Worm (Caenorhabditis elegans) whole organism, late embryonic: ENCODE measurements around the gene F41C3.2.

Experiments
- ama-1 ChIP-seq: fragments of 150-350 bp; optimal IDR thresholded peaks from 2 replicates; lab custom pipeline; 2014
- ceh-19 ChIP-seq: fragments of 200-800 bp; sonication (Bioruptor generic); optimal IDR thresholded peaks from 2 replicates; lab custom pipeline; 2018; ENCODE audit warnings: mild to moderate bottlenecking, missing genetic modification characterization, missing compliant biosample characterization
- ceh-9 ChIP-seq: sonication (generic microtip); optimal IDR thresholded peaks from 2 replicates; lab custom pipeline; 2016; ENCODE audit warnings: mild to moderate bottlenecking, missing genetic modification characterization, inconsistent platforms, missing compliant biosample characterization
- hlh-30 ChIP-seq: sonication (generic microtip); optimal IDR thresholded peaks from 2 replicates; lab custom pipeline; 2017; ENCODE audit warnings: antibody characterized with exemption, missing genetic modification characterization, missing compliant biosample characterization; ENCODE audit not compliant: insufficient read depth
- nfya-1 ChIP-seq: sonication (generic microtip); optimal IDR thresholded peaks from 2 replicates; lab custom pipeline; 2017; ENCODE audit warnings: missing genetic modification characterization, mild to moderate bottlenecking, missing compliant biosample characterization, antibody characterized with exemption, moderate library complexity
- pag-3 ChIP-seq: sonication (generic microtip); optimal IDR thresholded peaks from 2 replicates; lab custom pipeline; 2016; ENCODE audit warnings: missing compliant biosample characterization, missing genetic modification characterization, borderline replicate concordance
- rnt-1 ChIP-seq: sonication (generic microtip); optimal IDR thresholded peaks from 2 replicates; lab custom pipeline; 2016; ENCODE audit warnings: missing genetic modification characterization, missing compliant biosample characterization

ce11 chrII:4769096-4769495 is 19.3 kb downstream of the F41C3.2 start:
- TF ChIP-seq ama-1 (lab: Kevin White, UChicago) (no peak), hlh-30 (tag; lab: Kevin White, UChicago) (no peak), ceh-19 (GFP tag; lab: Kevin White, UChicago) (no peak), pag-3 (no peak), nfya-1 (no peak), rnt-1 (tag; lab: Kevin White, UChicago) (no peak), ceh-9 (tag; lab: Kevin White, UChicago) (no peak)
